Fruit fly (Drosophila melanogaster) whole organism, prepupa: Measurements from ENCODE around the gene Ugt316A1.

Source experiments
- CG10631 ChIP-seq: fragments of 200-800 bp; sonication (Bioruptor generic); optimal IDR thresholded peaks from 2 replicates; lab custom pipeline; 2016; ENCODE audit warnings: missing biosample characterization, missing genetic modification characterization
- CG10669 ChIP-seq: fragments of 200-800 bp; sonication (Bioruptor generic); optimal IDR thresholded peaks from 3 replicates; lab custom pipeline; 2018; ENCODE audit warnings: missing biosample characterization, mild to moderate bottlenecking, missing genetic modification characterization, moderate library complexity
- CG11762 ChIP-seq: fragments of 200-800 bp; sonication (Bioruptor generic); optimal IDR thresholded peaks from 3 replicates; lab custom pipeline; 2016; ENCODE audit warnings: missing biosample characterization, missing genetic modification characterization; ENCODE audit not compliant: insufficient read depth
- CG11902 ChIP-seq: fragments of 200-800 bp; sonication (Bioruptor generic); optimal IDR thresholded peaks from 3 replicates; lab custom pipeline; 2016; ENCODE audit warnings: missing biosample characterization, missing genetic modification characterization
- CG15336 ChIP-seq: fragments of 200-800 bp; sonication (Bioruptor generic); IDR thresholded peaks from 2 replicates; pipeline ENCODE4 v1.3.6; 2022; ENCODE audit warnings: missing biosample characterization, missing genetic modification characterization
- CG16779 ChIP-seq: fragments of 200-800 bp; sonication (Bioruptor generic); optimal IDR thresholded peaks from 3 replicates; lab custom pipeline; 2017; ENCODE audit warnings: missing biosample characterization, mild to moderate bottlenecking, missing genetic modification characterization
- CG3032 ChIP-seq: fragments of 200-800 bp; optimal IDR thresholded peaks from 2 replicates; lab custom pipeline; 2019; ENCODE audit warnings: missing biosample characterization, mild to moderate bottlenecking, missing genetic modification characterization, moderate library complexity
- CG31627 ChIP-seq: fragments of 200-800 bp; sonication (Bioruptor generic); optimal IDR thresholded peaks from 3 replicates; lab custom pipeline; 2016; ENCODE audit warnings: missing biosample characterization, missing genetic modification characterization
- CG32006 ChIP-seq: fragments of 200-800 bp; sonication (Bioruptor generic); optimal IDR thresholded peaks from 3 replicates; lab custom pipeline; 2017; ENCODE audit warnings: missing biosample characterization, mild to moderate bottlenecking, missing genetic modification characterization
- CG34406 ChIP-seq: fragments of 200-800 bp; sonication (Bioruptor generic); optimal IDR thresholded peaks from 3 replicates; lab custom pipeline; 2016; ENCODE audit warnings: missing biosample characterization, missing genetic modification characterization
- CG6163 ChIP-seq: fragments of 200-800 bp; sonication (Bioruptor generic); IDR thresholded peaks from 3 replicates; pipeline ENCODE4 v1.3.6; 2022; ENCODE audit warnings: missing biosample characterization, missing genetic modification characterization
- CG6276 ChIP-seq: fragments of 200-800 bp; sonication (Bioruptor generic); optimal IDR thresholded peaks from 2 replicates; lab custom pipeline; 2017; ENCODE audit warnings: missing biosample characterization, mild to moderate bottlenecking, missing genetic modification characterization
- CG6792 ChIP-seq: fragments of 200-800 bp; sonication (Bioruptor generic); optimal IDR thresholded peaks from 3 replicates; lab custom pipeline; 2016; ENCODE audit warnings: missing biosample characterization, missing genetic modification characterization
- CG6808 ChIP-seq: fragments of 200-800 bp; sonication (Bioruptor generic); optimal IDR thresholded peaks from 3 replicates; lab custom pipeline; 2017; ENCODE audit warnings: missing biosample characterization, missing genetic modification characterization, mild to moderate bottlenecking, moderate library complexity, missing genetic modification reagents
- CG6854 ChIP-seq: fragments of 200-800 bp; sonication (Bioruptor generic); optimal IDR thresholded peaks from 2 replicates; lab custom pipeline; 2017; ENCODE audit warnings: missing biosample characterization, mild to moderate bottlenecking, missing genetic modification characterization
- CG7368 ChIP-seq: fragments of 200-800 bp; sonication (Bioruptor generic); optimal IDR thresholded peaks from 3 replicates; lab custom pipeline; 2016; ENCODE audit warnings: missing biosample characterization, missing genetic modification characterization
- CG8119 ChIP-seq: fragments of 200-800 bp; sonication (Bioruptor generic); IDR thresholded peaks from 3 replicates; pipeline ENCODE4 v1.3.6; 2022; ENCODE audit warnings: missing biosample characterization, missing genetic modification characterization
- CG8632 ChIP-seq: fragments of 200-800 bp; sonication (Bioruptor generic); optimal IDR thresholded peaks from 3 replicates; lab custom pipeline; 2016; ENCODE audit warnings: missing biosample characterization, missing genetic modification characterization
- CG9139 ChIP-seq: fragments of 200-800 bp; sonication (Bioruptor generic); optimal IDR thresholded peaks from 3 replicates; lab custom pipeline; 2017; ENCODE audit warnings: missing biosample characterization, mild to moderate bottlenecking, missing genetic modification characterization
- Eip75B ChIP-seq: fragments of 200-800 bp; sonication (Bioruptor generic); optimal IDR thresholded peaks from 3 replicates; lab custom pipeline; 2016; ENCODE audit warnings: missing biosample characterization, missing genetic modification characterization
- Eip78C ChIP-seq: fragments of 200-800 bp; sonication (Bioruptor generic); peaks from one replicate; lab custom pipeline; 2016; ENCODE audit warnings: missing biosample characterization, missing genetic modification characterization
- Eip93F ChIP-seq: fragments of 200-800 bp; sonication (Bioruptor generic); optimal IDR thresholded peaks from 2 replicates; lab custom pipeline; 2016; ENCODE audit warnings: missing biosample characterization, mild to moderate bottlenecking, missing genetic modification characterization
- Ets21C ChIP-seq: fragments of 200-800 bp; sonication (Bioruptor generic); optimal IDR thresholded peaks from 3 replicates; lab custom pipeline; 2016; ENCODE audit warnings: missing biosample characterization, missing genetic modification characterization
- Met ChIP-seq: fragments of 200-800 bp; sonication (Bioruptor generic); optimal IDR thresholded peaks from 3 replicates; lab custom pipeline; 2016; ENCODE audit warnings: missing biosample characterization, missing genetic modification characterization
- Smox ChIP-seq: fragments of 200-800 bp; sonication (Bioruptor generic); optimal IDR thresholded peaks from 3 replicates; lab custom pipeline; 2016; ENCODE audit warnings: missing biosample characterization, missing genetic modification characterization
- Sox14 ChIP-seq: fragments of 200-800 bp; sonication (Bioruptor generic); optimal IDR thresholded peaks from 3 replicates; lab custom pipeline; 2016; ENCODE audit warnings: missing biosample characterization, missing genetic modification characterization
- Sox15 ChIP-seq: fragments of 200-800 bp; sonication (Bioruptor generic); optimal IDR thresholded peaks from 3 replicates; lab custom pipeline; 2016; ENCODE audit warnings: missing biosample characterization, missing genetic modification characterization
- achi ChIP-seq: fragments of 200-800 bp; sonication (Bioruptor generic); optimal IDR thresholded peaks from 3 replicates; lab custom pipeline; 2016; ENCODE audit warnings: missing biosample characterization, missing genetic modification characterization
- dsx ChIP-seq: fragments of 200-800 bp; optimal IDR thresholded peaks from 3 replicates; lab custom pipeline; 2019; ENCODE audit warnings: missing biosample characterization, mild to moderate bottlenecking, missing genetic modification characterization, moderate library complexity; ENCODE audit not compliant: poor library complexity, severe bottlenecking
- eg ChIP-seq: fragments of 200-800 bp; sonication (Bioruptor generic); IDR thresholded peaks from 3 replicates; pipeline ENCODE4 v1.3.6; 2022; ENCODE audit warnings: missing biosample characterization, missing genetic modification characterization
- esn ChIP-seq: fragments of 200-800 bp; sonication (Bioruptor generic); optimal IDR thresholded peaks from 2 replicates; lab custom pipeline; 2016; ENCODE audit warnings: missing biosample characterization, mild to moderate bottlenecking, missing genetic modification characterization, moderate library complexity
- fd59A ChIP-seq: fragments of 200-800 bp; sonication (Bioruptor generic); optimal IDR thresholded peaks from 2 replicates; lab custom pipeline; 2017; ENCODE audit warnings: missing biosample characterization, mild to moderate bottlenecking, missing genetic modification characterization, missing genetic modification reagents
- fkh ChIP-seq: fragments of 200-800 bp; sonication (Bioruptor generic); optimal IDR thresholded peaks from 3 replicates; lab custom pipeline; 2017; ENCODE audit warnings: missing biosample characterization, mild to moderate bottlenecking, missing genetic modification characterization, moderate library complexity
- lz ChIP-seq: fragments of 200-800 bp; sonication (Bioruptor generic); optimal IDR thresholded peaks from 3 replicates; lab custom pipeline; 2016; ENCODE audit warnings: missing biosample characterization, missing genetic modification characterization
- salr ChIP-seq, 2 experiments: fragments of 200-800 bp; sonication (Bioruptor generic); optimal IDR thresholded peaks; 3 replicates each; lab custom pipeline; 2016 to 2018; ENCODE audit warnings: missing biosample characterization in 2 of 2, missing genetic modification characterization in 2 of 2, mild to moderate bottlenecking in 1 of 2
- spab ChIP-seq: fragments of 200-800 bp; sonication (Bioruptor generic); optimal IDR thresholded peaks from 2 replicates; lab custom pipeline; 2017; ENCODE audit warnings: missing biosample characterization, mild to moderate bottlenecking, missing genetic modification characterization, missing genetic modification reagents
- ss ChIP-seq, 2 experiments: fragments of 200-800 bp; sonication (Bioruptor generic); optimal IDR thresholded peaks; 2 replicates in 1 of 2; 3 replicates in 1 of 2; lab custom pipeline; 2017 to 2018; ENCODE audit warnings: mild to moderate bottlenecking in 2 of 2, missing biosample characterization in 2 of 2, missing genetic modification characterization in 2 of 2, moderate library complexity in 1 of 2
- svp ChIP-seq: fragments of 200-800 bp; sonication (Bioruptor generic); peaks from one replicate; lab custom pipeline; 2016; ENCODE audit warnings: missing biosample characterization, missing genetic modification characterization

The Ugt316A1 gene

dm6 chr3L:19092125-19093058, 29.8 kb upstream of the Ugt316A1 start, which contains the start of gene MESR6 (continued):
- TF ChIP-seq eg (GFP tag; lab: Robert Waterston, UW) (no peak), CG16779 (tag; lab: Kevin White, UChicago) (no peak), CG6276 (GFP tag; lab: Kevin White, UChicago) (no peak), lz (GFP tag; lab: Kevin White, UChicago) (no peak), Eip93F (GFP tag; lab: Kevin White, UChicago) (peak; percentile 86), salr (GFP tag; optimal IDR thresholded peaks at IDR 0.05; lab: Kevin White, UChicago) (no peak), Sox14 (peak; percentile 87)

dm6 chr3L:19091423-19092124, 29.0 kb upstream of the Ugt316A1 start:
- peak; percentile 22 for TF ChIP-seq CG7368 (GFP tag; lab: Kevin White, UChicago)
- peak; percentile 11 for TF ChIP-seq achi (GFP tag; lab: Kevin White, UChicago)
- no peak for TF ChIP-seq CG3032 (tag; lab: Kevin White, UChicago)
- TF ChIP-seq Eip75B: peak; percentile 1
- TF ChIP-seq CG10669 (GFP tag; lab: Kevin White, UChicago): no peak
- TF ChIP-seq Sox15 (GFP tag; lab: Kevin White, UChicago): no peak
- no peak for TF ChIP-seq CG11902
- TF ChIP-seq dsx: peak; percentile 69
- peak; percentile 32 for TF ChIP-seq CG6854 (GFP tag; lab: Kevin White, UChicago)
- peak; percentile 8 for TF ChIP-seq Eip93F (GFP tag; lab: Kevin White, UChicago)
- 0 out of 3 replicates have a peak, but pooled peaks have one; percentile 19 for TF ChIP-seq CG6163 (GFP tag; lab: Robert Waterston, UW)
- peak; percentile 6 for TF ChIP-seq CG34406 (GFP tag; lab: Kevin White, UChicago)
- peak; percentile 80 for TF ChIP-seq svp (GFP tag; lab: Kevin White, UChicago)
- no peak for TF ChIP-seq Smox (GFP tag; lab: Kevin White, UChicago)
- TF ChIP-seq Met: peak; percentile 21
- no peak for TF ChIP-seq CG11762 (GFP tag; lab: Kevin White, UChicago)
- peak; percentile 27 to 70 for TF ChIP-seq ss (GFP tag; optimal IDR thresholded peaks at IDR 0.05; lab: Kevin White, UChicago)
- TF ChIP-seq salr (GFP tag; optimal IDR thresholded peaks at IDR 0.05; lab: Kevin White, UChicago): peak in 1 of 2 experiments; percentile 16
- TF ChIP-seq fkh (GFP tag; lab: Kevin White, UChicago): peak; percentile 55
- peak; percentile 91 for TF ChIP-seq CG16779 (tag; lab: Kevin White, UChicago)
- TF ChIP-seq CG10631: no peak
- peak; percentile 34 for TF ChIP-seq CG9139 (GFP tag; lab: Kevin White, UChicago)
- peak; percentile 35 for TF ChIP-seq Eip78C (GFP tag; lab: Kevin White, UChicago)
- TF ChIP-seq CG6808: peak; percentile 62
- peak; percentile 13 for TF ChIP-seq esn (GFP tag; lab: Kevin White, UChicago)

- no peak for TF ChIP-seq CG6792 (GFP tag; lab: Kevin White, UChicago)
- TF ChIP-seq Ets21C (GFP tag; lab: Kevin White, UChicago): no peak
- TF ChIP-seq Eip93F (GFP tag; lab: Kevin White, UChicago): no peak
- no peak for TF ChIP-seq CG31627 (GFP tag; lab: Kevin White, UChicago)
- no peak for TF ChIP-seq CG32006 (GFP tag; lab: Kevin White, UChicago)
- TF ChIP-seq CG11762 (GFP tag; lab: Kevin White, UChicago): no peak
- TF ChIP-seq Eip78C (GFP tag; lab: Kevin White, UChicago): no peak
- TF ChIP-seq spab (GFP tag; lab: Kevin White, UChicago): no peak
- TF ChIP-seq CG16779 (tag; lab: Kevin White, UChicago): no peak
- no peak for TF ChIP-seq CG8119
- TF ChIP-seq svp (GFP tag; lab: Kevin White, UChicago): no peak
- no peak for TF ChIP-seq CG6854 (GFP tag; lab: Kevin White, UChicago)
- no peak for TF ChIP-seq achi (GFP tag; lab: Kevin White, UChicago)
- no peak for TF ChIP-seq fd59A (GFP tag; lab: Kevin White, UChicago)
- no peak for TF ChIP-seq CG15336 (GFP tag; lab: Robert Waterston, UW)
- TF ChIP-seq CG6163 (GFP tag; lab: Robert Waterston, UW): no peak
- TF ChIP-seq CG10669 (GFP tag; lab: Kevin White, UChicago): no peak
- TF ChIP-seq CG8632 (GFP tag; lab: Kevin White, UChicago): no peak
Observed at dm6 chr3L:19089120-19089519, 26.5 kb upstream of the Ugt316A1 start.
